Worm (Caenorhabditis elegans) whole organism, late embryonic: ENCODE data around the gene ZC13.10.

Experiments used
- C08G9.2 ChIP-seq: sonication (generic microtip); optimal IDR thresholded peaks from 2 replicates; lab custom pipeline; 2016; ENCODE audit warnings: mild to moderate bottlenecking, missing genetic modification characterization, moderate library complexity, missing compliant biosample characterization
- che-1 ChIP-seq: sonication (generic microtip); optimal IDR thresholded peaks from 2 replicates; lab custom pipeline; 2016; ENCODE audit warnings: mild to moderate bottlenecking, missing genetic modification characterization, missing compliant biosample characterization
- ets-4 ChIP-seq: sonication (generic microtip); optimal IDR thresholded peaks from 2 replicates; lab custom pipeline; 2016; ENCODE audit warnings: missing genetic modification characterization, missing compliant biosample characterization
- nhr-11 ChIP-seq: fragments of 150-350 bp; optimal IDR thresholded peaks from 2 replicates; lab custom pipeline; 2014; ENCODE audit warnings: missing biosample characterization, missing genetic modification characterization
- zip-5 ChIP-seq: sonication (generic microtip); optimal IDR thresholded peaks from 2 replicates; lab custom pipeline; 2016; ENCODE audit warnings: missing genetic modification characterization, missing compliant biosample characterization

DNA sequence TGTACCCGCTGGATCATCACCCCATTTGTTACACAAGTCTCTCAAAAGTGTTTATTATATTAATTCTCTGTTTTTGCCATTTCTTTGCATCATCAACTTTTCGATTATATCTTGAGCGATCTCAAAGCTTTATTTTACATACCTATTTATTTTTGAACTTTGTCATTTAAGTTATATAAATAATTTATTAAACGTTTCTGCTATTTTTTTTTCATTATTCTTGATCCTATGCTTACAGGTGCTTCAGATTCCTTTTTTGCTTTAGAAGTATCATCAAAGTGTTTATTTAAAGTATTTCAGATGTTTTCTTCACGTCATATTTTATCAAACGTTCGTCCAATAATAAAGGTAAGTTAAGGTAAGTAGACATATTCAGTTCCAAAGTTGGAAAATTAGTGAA lies 15.7 kb upstream of the ZC13.10 start, which contains the start of gene F35H12.5:
- TF ChIP-seq che-1 (tag; lab: Kevin White, UChicago) = no peak
- no peak for TF ChIP-seq zip-5 (tag; lab: Kevin White, UChicago)
- TF ChIP-seq nhr-11 (tag; lab: Kevin White, UChicago) = no peak
- TF ChIP-seq ets-4 (tag; lab: Kevin White, UChicago) = no peak
- TF ChIP-seq C08G9.2 (tag; lab: Kevin White, UChicago) = no peak
